Fruit fly (Drosophila melanogaster) whole organism, wandering third instar larva: ENCODE results near the gene Muc26B.

Source experiments
- Abd-B ChIP-seq: fragments of >200 bp; optimal IDR thresholded peaks from 2 replicates; lab custom pipeline; 2017; ENCODE audit warnings: missing biosample characterization, missing genetic modification characterization
- CG9705 ChIP-seq: fragments of 200-800 bp; sonication (Bioruptor generic); optimal IDR thresholded peaks from 2 replicates; lab custom pipeline; 2018; ENCODE audit warnings: missing biosample characterization, mild to moderate bottlenecking, missing genetic modification characterization
- Hr78 ChIP-seq: fragments of >200 bp; optimal IDR thresholded peaks from 2 replicates; lab custom pipeline; 2017; ENCODE audit warnings: missing biosample characterization, missing genetic modification characterization
- dsf ChIP-seq: sonication (Bioruptor generic); optimal IDR thresholded peaks from 2 replicates; lab custom pipeline; 2016; ENCODE audit warnings: missing biosample characterization, missing genetic modification characterization, borderline replicate concordance
- h ChIP-seq: fragments of 200-800 bp; sonication (Bioruptor generic); optimal IDR thresholded peaks from 3 replicates; lab custom pipeline; 2016; ENCODE audit warnings: missing biosample characterization, mild to moderate bottlenecking, missing genetic modification characterization
- lola ChIP-seq: fragments of >200 bp; optimal IDR thresholded peaks from 2 replicates; lab custom pipeline; 2017; ENCODE audit warnings: missing biosample characterization, missing genetic modification characterization

DNA sequence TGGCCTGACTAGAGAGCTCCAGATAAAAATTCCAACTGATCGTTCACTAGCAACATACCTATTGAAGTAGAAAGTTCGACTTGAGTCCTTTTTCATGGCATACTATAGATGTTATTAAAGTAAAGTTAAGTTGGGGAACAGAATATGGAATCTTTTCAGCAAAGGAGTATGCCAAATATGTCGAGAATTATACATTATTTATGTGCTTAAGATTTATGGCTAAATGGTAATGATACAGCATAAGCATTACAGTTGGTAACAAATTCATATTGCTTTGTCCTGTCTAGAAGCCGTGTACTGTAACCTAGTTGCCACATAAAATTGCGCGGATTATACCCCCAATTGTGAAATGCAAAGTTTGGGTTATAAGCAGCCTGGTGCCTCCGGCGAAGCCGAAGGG is 3.3 kb downstream of the Muc26B start, which contains the start of gene CG31639:
- TF ChIP-seq Hr78 (GFP tag; lab: Kevin White, UChicago) (no peak), CG9705 (GFP tag; lab: Kevin White, UChicago) (no peak), h (no peak), lola (no peak), Abd-B (GFP tag; lab: Kevin White, UChicago) (no peak), dsf (GFP tag; lab: Kevin White, UChicago) (no peak)
